Worm (Caenorhabditis elegans) whole organism, late embryonic: ENCODE measurements around the gene F25E2.3.

Experiments
- K02D7.2 ChIP-seq: sonication (generic microtip); optimal IDR thresholded peaks from 2 replicates; lab custom pipeline; 2017; ENCODE audit warnings: mild to moderate bottlenecking, missing genetic modification characterization, missing compliant biosample characterization
- K09A11.1 ChIP-seq: sonication (generic microtip); optimal IDR thresholded peaks from 2 replicates; lab custom pipeline; 2017; ENCODE audit warnings: antibody characterized with exemption, mild to moderate bottlenecking, missing genetic modification characterization, missing compliant biosample characterization; ENCODE audit not compliant: insufficient read depth
- Y22D7AL.16 ChIP-seq: sonication (generic microtip); optimal IDR thresholded peaks from 2 replicates; lab custom pipeline; 2016; ENCODE audit warnings: missing genetic modification characterization, missing compliant biosample characterization
- ama-1 ChIP-seq: fragments of 150-350 bp; optimal IDR thresholded peaks from 2 replicates; lab custom pipeline; 2014
- ceh-18 ChIP-seq: sonication (generic microtip); optimal IDR thresholded peaks from 2 replicates; lab custom pipeline; 2016; ENCODE audit warnings: missing genetic modification characterization, missing compliant biosample characterization
- ceh-19 ChIP-seq: fragments of 200-800 bp; sonication (Bioruptor generic); optimal IDR thresholded peaks from 2 replicates; lab custom pipeline; 2018; ENCODE audit warnings: mild to moderate bottlenecking, missing genetic modification characterization, missing compliant biosample characterization
- ceh-2 ChIP-seq: sonication (generic microtip); optimal IDR thresholded peaks from 2 replicates; lab custom pipeline; 2016; ENCODE audit warnings: missing genotype, missing genetic modification characterization, missing compliant biosample characterization
- ceh-24 ChIP-seq: sonication (generic microtip); optimal IDR thresholded peaks from 2 replicates; lab custom pipeline; 2016; ENCODE audit warnings: mild to moderate bottlenecking, missing genetic modification characterization, missing compliant biosample characterization
- ceh-30 ChIP-seq: fragments of 150-350 bp; optimal IDR thresholded peaks from 2 replicates; lab custom pipeline; 2014; ENCODE audit warnings: missing biosample characterization, missing genetic modification characterization
- ceh-31 ChIP-seq: sonication (generic microtip); optimal IDR thresholded peaks from 2 replicates; lab custom pipeline; 2016; ENCODE audit warnings: missing genetic modification characterization, missing compliant biosample characterization
- ceh-34 ChIP-seq: sonication (generic microtip); optimal IDR thresholded peaks from 2 replicates; lab custom pipeline; 2016; ENCODE audit warnings: mild to moderate bottlenecking, missing genetic modification characterization, missing compliant biosample characterization
- ceh-45 ChIP-seq: fragments of 200-800 bp; sonication (Bioruptor generic); IDR thresholded peaks from 2 replicates; pipeline ENCODE4 v1.3.6; 2022; ENCODE audit warnings: missing genetic modification reagents, missing genetic modification characterization, missing compliant biosample characterization
- ceh-48 ChIP-seq: sonication (generic microtip); optimal IDR thresholded peaks from 2 replicates; lab custom pipeline; 2016; ENCODE audit warnings: missing genetic modification characterization, inconsistent platforms, missing compliant biosample characterization
- ceh-6 ChIP-seq: fragments of 200-800 bp; sonication (Bioruptor generic); optimal IDR thresholded peaks from 2 replicates; lab custom pipeline; 2018; ENCODE audit warnings: mild to moderate bottlenecking, missing genetic modification characterization, missing compliant biosample characterization
- ceh-9 ChIP-seq: sonication (generic microtip); optimal IDR thresholded peaks from 2 replicates; lab custom pipeline; 2016; ENCODE audit warnings: mild to moderate bottlenecking, missing genetic modification characterization, inconsistent platforms, missing compliant biosample characterization
- che-1 ChIP-seq: sonication (generic microtip); optimal IDR thresholded peaks from 2 replicates; lab custom pipeline; 2016; ENCODE audit warnings: mild to moderate bottlenecking, missing genetic modification characterization, missing compliant biosample characterization
- elt-2 ChIP-seq: sonication (generic microtip); optimal IDR thresholded peaks from 2 replicates; lab custom pipeline; 2016; ENCODE audit warnings: missing genetic modification reagents, missing genetic modification characterization, missing compliant biosample characterization
- elt-4 ChIP-seq: sonication (generic microtip); optimal IDR thresholded peaks from 2 replicates; lab custom pipeline; 2016; ENCODE audit warnings: missing genetic modification characterization, missing compliant biosample characterization
- eyg-1 ChIP-seq: sonication (generic microtip); optimal IDR thresholded peaks from 2 replicates; lab custom pipeline; 2016; ENCODE audit warnings: missing genotype, missing genetic modification characterization, missing compliant biosample characterization
- fkh-10 ChIP-seq: fragments of 150-350 bp; optimal IDR thresholded peaks from 2 replicates; lab custom pipeline; 2014; ENCODE audit warnings: missing biosample characterization, missing genetic modification reagents, missing genetic modification characterization
- gmeb-2 ChIP-seq: sonication (generic microtip); optimal IDR thresholded peaks from 2 replicates; lab custom pipeline; 2016; ENCODE audit warnings: missing genetic modification characterization, inconsistent platforms, missing compliant biosample characterization
- hlh-13 ChIP-seq: fragments of 200-800 bp; sonication (Bioruptor generic); optimal IDR thresholded peaks from 2 replicates; lab custom pipeline; 2018; ENCODE audit warnings: mild to moderate bottlenecking, missing genetic modification characterization, missing compliant biosample characterization
- hlh-15 ChIP-seq: sonication (generic microtip); optimal IDR thresholded peaks from 2 replicates; lab custom pipeline; 2016; ENCODE audit warnings: missing genetic modification characterization, missing compliant biosample characterization
- hlh-6 ChIP-seq: sonication (generic microtip); optimal IDR thresholded peaks from 2 replicates; lab custom pipeline; 2016; ENCODE audit warnings: missing genotype, missing genetic modification characterization, missing compliant biosample characterization
- hlh-8 ChIP-seq: sonication (generic microtip); optimal IDR thresholded peaks from 2 replicates; lab custom pipeline; 2016; ENCODE audit warnings: missing genotype, missing genetic modification characterization, missing compliant biosample characterization
- lim-6 ChIP-seq: sonication (generic microtip); optimal IDR thresholded peaks from 2 replicates; lab custom pipeline; 2016; ENCODE audit warnings: missing genetic modification characterization, missing compliant biosample characterization
- nfya-1 ChIP-seq: sonication (generic microtip); optimal IDR thresholded peaks from 2 replicates; lab custom pipeline; 2017; ENCODE audit warnings: missing genetic modification characterization, mild to moderate bottlenecking, missing compliant biosample characterization, antibody characterized with exemption, moderate library complexity
- nhr-11 ChIP-seq: fragments of 150-350 bp; optimal IDR thresholded peaks from 2 replicates; lab custom pipeline; 2014; ENCODE audit warnings: missing biosample characterization, missing genetic modification characterization
- odd-2 ChIP-seq: sonication (generic microtip); optimal IDR thresholded peaks from 2 replicates; lab custom pipeline; 2017; ENCODE audit warnings: antibody characterized with exemption, mild to moderate bottlenecking, missing genetic modification characterization, missing compliant biosample characterization
- pag-3 ChIP-seq: sonication (generic microtip); optimal IDR thresholded peaks from 2 replicates; lab custom pipeline; 2016; ENCODE audit warnings: missing compliant biosample characterization, missing genetic modification characterization, borderline replicate concordance
- pat-9 ChIP-seq: fragments of 200-800 bp; sonication (Bioruptor generic); optimal IDR thresholded peaks from 2 replicates; lab custom pipeline; 2018; ENCODE audit warnings: mild to moderate bottlenecking, missing genetic modification characterization, moderate library complexity, missing compliant biosample characterization
- pha-2 ChIP-seq: sonication (generic microtip); optimal IDR thresholded peaks from 2 replicates; lab custom pipeline; 2017; ENCODE audit warnings: mild to moderate bottlenecking, missing genetic modification characterization, missing compliant biosample characterization
- pha-4 ChIP-seq: fragments of 150-350 bp; optimal IDR thresholded peaks from 2 replicates; lab custom pipeline; 2018; ENCODE audit warnings: missing biosample characterization, missing genetic modification reagents, missing genetic modification characterization
- rnt-1 ChIP-seq: sonication (generic microtip); optimal IDR thresholded peaks from 2 replicates; lab custom pipeline; 2016; ENCODE audit warnings: missing genetic modification characterization, missing compliant biosample characterization
- sdc-2 ChIP-seq: sonication (generic microtip); optimal IDR thresholded peaks from 2 replicates; lab custom pipeline; 2016; ENCODE audit warnings: missing genotype, missing genetic modification characterization, missing compliant biosample characterization
- tbx-7 ChIP-seq: sonication (generic microtip); optimal IDR thresholded peaks from 2 replicates; lab custom pipeline; 2016; ENCODE audit warnings: missing genotype, missing genetic modification characterization, missing compliant biosample characterization
- unc-3 ChIP-seq, 2 experiments: fragments of 200-800 bp in 1 of 2; sonication (Bioruptor generic) in 1 of 2; sonication (generic microtip) in 1 of 2; conservative IDR thresholded peaks in 1 of 2; optimal IDR thresholded peaks in 1 of 2; 2 replicates each; pipeline versions ENCODE4 v1.3.6 to Lab custom; 2016 to 2022; ENCODE audit warnings: missing compliant biosample characterization in 2 of 2, missing genetic modification characterization in 2 of 2, missing genetic modification reagents in 1 of 2
- unc-42 ChIP-seq: sonication (generic microtip); optimal IDR thresholded peaks from 2 replicates; lab custom pipeline; 2016; ENCODE audit warnings: missing genotype, missing genetic modification characterization, missing compliant biosample characterization
- unc-55 ChIP-seq: sonication (generic microtip); optimal IDR thresholded peaks from 2 replicates; lab custom pipeline; 2017; ENCODE audit warnings: missing biosample characterization, missing genetic modification reagents, missing genetic modification characterization
- unc-86 ChIP-seq: sonication (generic microtip); optimal IDR thresholded peaks from 2 replicates; lab custom pipeline; 2016; ENCODE audit warnings: missing genetic modification characterization, missing compliant biosample characterization
- zip-5 ChIP-seq: sonication (generic microtip); optimal IDR thresholded peaks from 2 replicates; lab custom pipeline; 2016; ENCODE audit warnings: missing genetic modification characterization, missing compliant biosample characterization

The F25E2.3 gene

DNA sequence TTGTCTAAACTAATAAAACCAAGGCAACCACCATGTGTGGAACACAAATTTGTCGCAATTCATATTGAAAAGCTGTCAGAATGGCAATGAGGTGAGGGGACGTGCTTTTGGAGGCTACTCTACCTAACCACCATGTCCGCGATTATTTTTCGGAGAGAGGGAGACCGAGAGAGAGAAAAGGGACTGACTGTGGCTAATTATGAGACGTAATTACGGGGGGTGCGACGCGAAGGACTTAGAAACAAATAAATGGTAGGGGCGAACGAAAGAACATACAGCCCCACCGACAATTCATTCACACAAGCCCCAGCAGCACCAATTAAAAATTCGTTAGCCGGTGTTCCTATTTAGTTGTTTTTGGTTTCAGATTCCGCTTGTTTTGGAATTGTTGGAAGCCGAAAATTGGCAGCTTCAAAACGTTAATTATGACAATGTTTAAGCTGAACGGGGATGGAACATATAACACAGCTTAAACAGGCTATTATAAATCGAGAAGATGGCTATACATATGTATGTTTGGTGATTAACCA, 39.8 kb upstream of the F25E2.3 start:
- TF ChIP-seq ceh-6 (GFP tag; lab: Kevin White, UChicago) (no peak), sdc-2 (peak; percentile 42), ceh-31 (tag; lab: Kevin White, UChicago) (peak; percentile 84), K09A11.1 (tag; lab: Kevin White, UChicago) (no peak), ceh-45 (GFP tag; lab: Robert Waterston, UW) (no peak), pag-3 (tag; lab: Kevin White, UChicago) (no peak), ceh-30 (tag; lab: Kevin White, UChicago) (no peak), unc-42 (tag; lab: Kevin White, UChicago) (no peak), lim-6 (tag; lab: Kevin White, UChicago) (no peak), nhr-11 (no peak)

DNA sequence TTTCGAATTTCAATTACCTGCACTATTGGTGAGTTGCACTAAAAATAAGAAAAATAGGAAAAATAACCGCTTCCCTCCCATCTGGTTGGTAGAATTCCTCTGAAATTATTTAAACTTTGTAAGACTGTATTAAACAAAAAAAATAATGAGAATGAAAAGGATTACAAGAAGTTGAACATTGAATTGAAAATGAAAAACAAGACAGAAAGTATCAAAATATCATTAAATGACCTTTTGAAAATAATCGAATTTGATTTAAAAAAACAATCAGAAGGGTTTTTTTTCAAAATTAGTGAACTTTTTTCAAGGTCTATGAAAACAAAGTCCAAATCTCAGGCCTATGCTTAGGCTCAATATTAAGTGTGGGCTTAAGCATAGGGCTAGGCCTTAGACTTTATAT, 38.5 kb upstream of the F25E2.3 start, which contains the start of gene igcm-1:
TSS of gene igcm-1 (minus strand) at position 101 of the 400 bp plus-strand sequence.
- TF ChIP-seq K02D7.2 (tag; lab: Kevin White, UChicago) (no peak), unc-3 (GFP tag; conservative IDR thresholded peaks at IDR 0.05; lab: Robert Waterston, UW) (no peak), unc-3 (tag; optimal IDR thresholded peaks at IDR 0.05; lab: Kevin White, UChicago) (no peak), ceh-34 (no peak), che-1 (tag; lab: Kevin White, UChicago) (no peak), K09A11.1 (tag; lab: Kevin White, UChicago) (no peak), unc-55 (no peak), sdc-2 (no peak), ceh-30 (tag; lab: Kevin White, UChicago) (no peak), ceh-18 (tag; lab: Kevin White, UChicago) (no peak), fkh-10 (GFP tag; lab: Kevin White, UChicago) (no peak)
- TF ChIP-seq, all 69 proteins: peak for 0

DNA sequence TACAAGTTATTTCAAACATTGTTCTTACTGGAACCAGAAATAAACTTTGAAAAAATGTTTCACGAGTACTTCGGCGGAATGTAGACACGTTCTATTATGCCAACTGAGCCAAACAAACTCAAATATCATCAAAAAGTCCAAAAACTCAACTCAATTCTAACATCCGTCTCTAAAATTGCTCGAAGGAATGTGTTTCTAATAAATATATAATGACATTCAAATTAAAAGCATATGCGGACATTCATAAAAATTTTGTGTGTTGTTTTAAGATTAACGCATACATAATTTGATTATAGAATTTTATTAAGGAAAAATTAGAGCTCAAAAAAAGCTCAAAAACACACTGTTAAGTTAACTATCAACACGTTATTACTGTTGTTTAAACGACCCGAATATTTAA, 32.5 kb upstream of the F25E2.3 start:
- TF ChIP-seq ceh-24 (tag; lab: Kevin White, UChicago) (no peak), elt-4 (tag; lab: Kevin White, UChicago) (no peak), unc-86 (tag; lab: Kevin White, UChicago) (no peak), ceh-19 (GFP tag; lab: Kevin White, UChicago) (no peak), pha-4 (no peak), K09A11.1 (tag; lab: Kevin White, UChicago) (no peak), ama-1 (lab: Kevin White, UChicago) (no peak), fkh-10 (GFP tag; lab: Kevin White, UChicago) (no peak), hlh-8 (no peak), unc-3 (GFP tag; conservative IDR thresholded peaks at IDR 0.05; lab: Robert Waterston, UW) (no peak), unc-3 (tag; optimal IDR thresholded peaks at IDR 0.05; lab: Kevin White, UChicago) (no peak), gmeb-2 (tag; lab: Kevin White, UChicago) (no peak), odd-2 (tag; lab: Kevin White, UChicago) (no peak)

DNA sequence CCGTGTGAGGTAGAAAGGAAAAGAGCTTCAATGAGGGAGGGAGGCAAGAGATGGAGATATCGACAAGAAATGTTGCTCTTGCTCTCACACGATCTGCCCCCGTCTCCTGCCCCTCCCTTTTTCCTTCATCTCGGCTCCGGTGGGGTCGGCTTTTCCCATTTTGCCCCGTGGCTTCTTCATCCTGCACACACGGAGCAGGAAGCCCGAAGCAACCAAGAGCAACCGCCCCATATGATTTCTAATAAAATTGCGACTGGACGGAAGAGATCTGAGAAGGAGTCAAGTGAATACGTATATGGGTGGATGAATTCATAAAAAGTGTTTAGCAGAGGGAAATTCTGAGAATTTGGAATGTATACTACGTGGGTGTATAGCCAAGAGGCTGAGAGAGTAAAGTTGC, 31.7 kb upstream of the F25E2.3 start:
- peak; percentile 59 for TF ChIP-seq unc-42 (tag; lab: Kevin White, UChicago)
- peak; percentile 23 for TF ChIP-seq sdc-2
- TF ChIP-seq pat-9 (tag; lab: Kevin White, UChicago), result no peak
- TF ChIP-seq elt-2, result no peak
- peak; percentile 6 for TF ChIP-seq ceh-31 (tag; lab: Kevin White, UChicago)
- TF ChIP-seq ceh-18 (tag; lab: Kevin White, UChicago), result peak; percentile 31

DNA sequence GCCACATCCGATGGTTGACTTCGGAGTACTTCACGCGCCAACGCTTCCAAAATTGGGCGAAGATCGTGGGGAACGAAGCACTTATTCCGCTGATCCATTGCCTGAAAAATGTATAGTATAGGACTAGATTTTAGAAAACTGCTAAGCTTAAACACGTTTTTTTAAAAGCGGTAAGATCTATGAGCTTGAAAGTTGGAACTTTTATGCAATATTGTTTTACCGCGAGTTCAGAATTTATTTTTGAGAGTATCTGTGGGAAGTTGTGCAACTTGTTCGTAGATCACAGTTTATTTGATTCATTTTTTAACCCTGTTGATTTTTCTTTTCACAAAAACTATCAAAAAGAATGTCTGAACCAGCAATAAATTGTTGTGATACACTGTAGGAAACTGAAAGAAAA, 28.4 kb upstream of the F25E2.3 start, which contains the start of gene F39H12.3:
TSS of gene F39H12.3 (minus strand) at position 101 of the 400 bp plus-strand sequence.
- TF ChIP-seq hlh-6 (tag; lab: Kevin White, UChicago) (no peak), pag-3 (tag; lab: Kevin White, UChicago) (no peak), sdc-2 (no peak), eyg-1 (tag; lab: Kevin White, UChicago) (no peak), rnt-1 (no peak), unc-42 (tag; lab: Kevin White, UChicago) (no peak), zip-5 (tag; lab: Kevin White, UChicago) (no peak), nfya-1 (tag; lab: Kevin White, UChicago) (no peak), nhr-11 (no peak), ceh-2 (tag; lab: Kevin White, UChicago) (no peak), hlh-13 (no peak), Y22D7AL.16 (tag; lab: Kevin White, UChicago) (no peak), hlh-15 (no peak), tbx-7 (no peak), ceh-48 (tag; lab: Kevin White, UChicago) (no peak), pat-9 (tag; lab: Kevin White, UChicago) (no peak), pha-2 (tag; lab: Kevin White, UChicago) (no peak), ceh-9 (tag; lab: Kevin White, UChicago) (no peak), ceh-34 (no peak)
- TF ChIP-seq, all 69 proteins: peak for 0
